Fruit fly (Drosophila melanogaster) whole organism, wandering third instar larva: ENCODE results near the gene CG4119.
A peak's percentile ranks its signal among the peaks of the same experiment; 100 is the strongest.

Experiments
- Abd-B ChIP-seq: fragments of >200 bp; optimal IDR thresholded peaks from 2 replicates; lab custom pipeline; 2017; ENCODE audit warnings: missing biosample characterization, missing genetic modification characterization
- CG32264 ChIP-seq: fragments of 200-800 bp; sonication (Bioruptor generic); optimal IDR thresholded peaks from 2 replicates; lab custom pipeline; 2016; ENCODE audit warnings: missing biosample characterization, missing genetic modification characterization
- CG9705 ChIP-seq: fragments of 200-800 bp; sonication (Bioruptor generic); optimal IDR thresholded peaks from 2 replicates; lab custom pipeline; 2018; ENCODE audit warnings: missing biosample characterization, mild to moderate bottlenecking, missing genetic modification characterization
- CrebA ChIP-seq: fragments of 200-800 bp; sonication (Bioruptor generic); optimal IDR thresholded peaks from 2 replicates; lab custom pipeline; 2016; ENCODE audit warnings: missing biosample characterization, mild to moderate bottlenecking, missing genetic modification characterization, borderline replicate concordance
- Dfd ChIP-seq: fragments of >200 bp; optimal IDR thresholded peaks from 2 replicates; lab custom pipeline; 2017; ENCODE audit warnings: missing biosample characterization, missing genetic modification characterization
- GATAd ChIP-seq: sonication (Bioruptor generic); optimal IDR thresholded peaks from 2 replicates; lab custom pipeline; 2016; ENCODE audit warnings: missing biosample characterization, missing genetic modification characterization
- HLH106 ChIP-seq: fragments of 200-800 bp; optimal IDR thresholded peaks from 3 replicates; lab custom pipeline; 2019; ENCODE audit warnings: missing biosample characterization, mild to moderate bottlenecking, missing genetic modification characterization, moderate library complexity
- Hnf4 ChIP-seq: fragments of 200-800 bp; sonication (Bioruptor generic); optimal IDR thresholded peaks from 2 replicates; lab custom pipeline; 2016; ENCODE audit warnings: missing biosample characterization, mild to moderate bottlenecking, missing genetic modification characterization
- Hr78 ChIP-seq: fragments of >200 bp; optimal IDR thresholded peaks from 2 replicates; lab custom pipeline; 2017; ENCODE audit warnings: missing biosample characterization, missing genetic modification characterization
- Hr83 ChIP-seq: fragments of 200-300 bp; sonication (Bioruptor generic); optimal IDR thresholded peaks from 2 replicates; lab custom pipeline; 2016; ENCODE audit warnings: missing biosample characterization, mild to moderate bottlenecking, missing genetic modification characterization, moderate library complexity; ENCODE audit not compliant: poor library complexity, severe bottlenecking
- Jra ChIP-seq: sonication (Bioruptor generic); optimal IDR thresholded peaks from 2 replicates; lab custom pipeline; 2016; ENCODE audit warnings: missing biosample characterization, missing genetic modification characterization
- Mio ChIP-seq: sonication (Bioruptor generic); optimal IDR thresholded peaks from 2 replicates; lab custom pipeline; 2016; ENCODE audit warnings: missing biosample characterization, missing genetic modification characterization
- Myc ChIP-seq: fragments of >200 bp; optimal IDR thresholded peaks from 2 replicates; lab custom pipeline; 2017
- N ChIP-seq: fragments of >200 bp; optimal IDR thresholded peaks from 2 replicates; lab custom pipeline; 2018; ENCODE audit warnings: missing biosample characterization, missing external identifiers, missing genetic modification characterization
- OdsH ChIP-seq: fragments of 200-800 bp; sonication (Bioruptor generic); optimal IDR thresholded peaks from 2 replicates; lab custom pipeline; 2016; ENCODE audit warnings: missing biosample characterization, mild to moderate bottlenecking, missing genetic modification characterization
- Sp1 ChIP-seq: fragments of 200-800 bp; sonication (Bioruptor generic); optimal IDR thresholded peaks from 3 replicates; lab custom pipeline; 2019; ENCODE audit warnings: missing biosample characterization, mild to moderate bottlenecking, missing genetic modification characterization, moderate library complexity
- Vsx2 ChIP-seq: fragments of 200-300, 225-300 bp; sonication (Bioruptor generic); optimal IDR thresholded peaks from 2 replicates; lab custom pipeline; 2018; ENCODE audit warnings: missing biosample characterization, missing genetic modification characterization; ENCODE audit not compliant: partially characterized antibody
- dmrt93B ChIP-seq: fragments of 200-800 bp; sonication (Bioruptor generic); optimal IDR thresholded peaks from 2 replicates; lab custom pipeline; 2018; ENCODE audit warnings: missing biosample characterization, mild to moderate bottlenecking, missing genetic modification characterization
- dsf ChIP-seq: sonication (Bioruptor generic); optimal IDR thresholded peaks from 2 replicates; lab custom pipeline; 2016; ENCODE audit warnings: missing biosample characterization, missing genetic modification characterization, borderline replicate concordance
- ey ChIP-seq: fragments of 200-800 bp; sonication (Bioruptor generic); optimal IDR thresholded peaks from 2 replicates; lab custom pipeline; 2016; ENCODE audit warnings: missing biosample characterization, missing genetic modification characterization
- foxo ChIP-seq, 2 experiments: fragments of 200-800 bp; sonication (Bioruptor generic); optimal IDR thresholded peaks; 2 replicates in 1 of 2; 3 replicates in 1 of 2; lab custom pipeline; 2016 to 2017; ENCODE audit warnings: missing biosample characterization in 2 of 2, missing genetic modification characterization in 2 of 2
- fru ChIP-seq: fragments of 200-800 bp; sonication (Bioruptor generic); optimal IDR thresholded peaks from 3 replicates; lab custom pipeline; 2016; ENCODE audit warnings: missing biosample characterization, mild to moderate bottlenecking, missing genetic modification characterization
- h ChIP-seq: fragments of 200-800 bp; sonication (Bioruptor generic); optimal IDR thresholded peaks from 3 replicates; lab custom pipeline; 2016; ENCODE audit warnings: missing biosample characterization, mild to moderate bottlenecking, missing genetic modification characterization
- jim ChIP-seq: fragments of 175-275, 200-325 bp; sonication (Bioruptor generic); optimal IDR thresholded peaks from 2 replicates; lab custom pipeline; 2016; ENCODE audit warnings: missing biosample characterization, mild to moderate bottlenecking, missing genetic modification characterization
- lola ChIP-seq: fragments of >200 bp; optimal IDR thresholded peaks from 2 replicates; lab custom pipeline; 2017; ENCODE audit warnings: missing biosample characterization, missing genetic modification characterization
- pan ChIP-seq: fragments of >200 bp; optimal IDR thresholded peaks from 2 replicates; lab custom pipeline; 2017
- psq ChIP-seq: fragments of 200-800 bp; sonication (Bioruptor generic); optimal IDR thresholded peaks from 3 replicates; lab custom pipeline; 2017; ENCODE audit warnings: missing biosample characterization, mild to moderate bottlenecking, missing genetic modification characterization, moderate library complexity
- rgr ChIP-seq: fragments of 200-800 bp; sonication (Bioruptor generic); optimal IDR thresholded peaks from 3 replicates; lab custom pipeline; 2016; ENCODE audit warnings: missing biosample characterization, mild to moderate bottlenecking, missing genetic modification characterization
- sv ChIP-seq: fragments of 200-800 bp; sonication (Bioruptor generic); optimal IDR thresholded peaks from 3 replicates; lab custom pipeline; 2016; ENCODE audit warnings: missing biosample characterization, missing genetic modification characterization
- usp ChIP-seq: fragments of >200 bp; optimal IDR thresholded peaks from 2 replicates; lab custom pipeline; 2017; ENCODE audit warnings: missing biosample characterization, missing genetic modification characterization
- woc ChIP-seq: sonication (Bioruptor generic); optimal IDR thresholded peaks from 2 replicates; lab custom pipeline; 2016; ENCODE audit warnings: missing biosample characterization, mild to moderate bottlenecking, missing genetic modification characterization

The CG4119 gene

dm6 chrX:5705097-5705496, 39.2 kb downstream of the CG4119 start:
- TF ChIP-seq Hr78 (GFP tag; lab: Kevin White, UChicago) (no peak), pan (lab: Kevin White, UChicago) (no peak), ey (GFP tag; lab: Kevin White, UChicago) (no peak), Abd-B (no peak), Hnf4 (GFP tag; lab: Kevin White, UChicago) (no peak), OdsH (GFP tag; lab: Kevin White, UChicago) (no peak), jim (GFP tag; lab: Kevin White, UChicago) (no peak), usp (GFP tag; lab: Kevin White, UChicago) (no peak), dsf (GFP tag; lab: Kevin White, UChicago) (no peak), lola (GFP tag; lab: Kevin White, UChicago) (no peak), CrebA (GFP tag; lab: Kevin White, UChicago) (no peak)

- no peak for TF ChIP-seq Sp1 (GFP tag; lab: Kevin White, UChicago)
- TF ChIP-seq ey (GFP tag; lab: Kevin White, UChicago), result peak; percentile 8
- no peak for TF ChIP-seq N (GFP tag; lab: Kevin White, UChicago)
- TF ChIP-seq CG32264 (GFP tag; lab: Kevin White, UChicago), result no peak
- TF ChIP-seq CG9705, result no peak
- peak; percentile 53 for TF ChIP-seq h (GFP tag; lab: Kevin White, UChicago)
- TF ChIP-seq woc (GFP tag; lab: Kevin White, UChicago), result no peak
- no peak for TF ChIP-seq Vsx2 (GFP tag; lab: Kevin White, UChicago)
- peak; percentile 67 for TF ChIP-seq sv (GFP tag; lab: Kevin White, UChicago)
- peak; percentile 4 for TF ChIP-seq HLH106
- TF ChIP-seq Mio, result no peak
- peak in 1 of 2 experiments; percentile 40 for TF ChIP-seq foxo (GFP tag; optimal IDR thresholded peaks at IDR 0.05; lab: Kevin White, UChicago)
Measured at dm6 chrX:5705899-5706312, 40.1 kb downstream of the CG4119 start.

dm6 chrX:5712966-5713365, 47.1 kb downstream of the CG4119 start:
- no peak for TF ChIP-seq fru (GFP tag; lab: Kevin White, UChicago)
- TF ChIP-seq Hr78 (GFP tag; lab: Kevin White, UChicago), result no peak

dm6 chrX:5714786-5715185, 48.9 kb downstream of the CG4119 start:
- TF ChIP-seq Sp1 (GFP tag; lab: Kevin White, UChicago) (no peak), psq (GFP tag; lab: Kevin White, UChicago) (no peak), Hnf4 (GFP tag; lab: Kevin White, UChicago) (no peak), h (GFP tag; lab: Kevin White, UChicago) (no peak), jim (GFP tag; lab: Kevin White, UChicago) (no peak), GATAd (GFP tag; lab: Kevin White, UChicago) (no peak), Vsx2 (GFP tag; lab: Kevin White, UChicago) (no peak), woc (GFP tag; lab: Kevin White, UChicago) (no peak), CG32264 (GFP tag; lab: Kevin White, UChicago) (no peak), Mio (no peak), usp (GFP tag; lab: Kevin White, UChicago) (no peak), fru (GFP tag; lab: Kevin White, UChicago) (no peak), Dfd (GFP tag; lab: Kevin White, UChicago) (no peak), Abd-B (no peak), Hr83 (GFP tag; lab: Kevin White, UChicago) (no peak), pan (lab: Kevin White, UChicago) (no peak), foxo (GFP tag; optimal IDR thresholded peaks at IDR 0.05; lab: Kevin White, UChicago) (no peak), OdsH (GFP tag; lab: Kevin White, UChicago) (no peak), Jra (no peak)
- TF ChIP-seq, all 38 proteins: peak for 0

- TF ChIP-seq CrebA (GFP tag; lab: Kevin White, UChicago) (peak; percentile 46), CG32264 (GFP tag; lab: Kevin White, UChicago) (no peak), Sp1 (GFP tag; lab: Kevin White, UChicago) (peak; percentile 38), ey (GFP tag; lab: Kevin White, UChicago) (peak; percentile 11), h (GFP tag; lab: Kevin White, UChicago) (peak; percentile 29), Myc (peak; percentile 45), N (GFP tag; lab: Kevin White, UChicago) (peak; percentile 35), dmrt93B (GFP tag; lab: Kevin White, UChicago) (no peak), rgr (GFP tag; lab: Kevin White, UChicago) (peak; percentile 22), foxo (GFP tag; optimal IDR thresholded peaks at IDR 0.05; lab: Kevin White, UChicago) (peak in 1 of 2 experiments; percentile 34), fru (GFP tag; lab: Kevin White, UChicago) (peak; percentile 19)
Measured at dm6 chrX:5715455-5716227, 49.8 kb downstream of the CG4119 start.
